Worm (Caenorhabditis elegans): Measurements from ENCODE around the gene epc-1.
A peak's percentile ranks its signal among the peaks of the same experiment; 100 is the strongest.

The epc-1 gene

ce11 chrIII:12612519-12612935 lies 4.1 kb upstream of the epc-1 start (continued):
- TF ChIP-seq lin-29 (GFP tag; IDR thresholded peaks at IDR 0.05) = peak; percentile 90
- TF ChIP-seq Y48G9A.11 (GFP tag; IDR thresholded peaks at IDR 0.05) = no peak
- 0 out of 2 replicates have a peak, but pooled peaks have one; percentile 54 for TF ChIP-seq dmd-8 (GFP tag; IDR thresholded peaks at IDR 0.05)
- peak; percentile 97 for TF ChIP-seq nhr-48 (tag; optimal IDR thresholded peaks at IDR 0.05)
- peak; percentile 99 for TF ChIP-seq gei-8 (GFP tag; optimal IDR thresholded peaks at IDR 0.05)
- TF ChIP-seq zip-2 (tag; optimal IDR thresholded peaks at IDR 0.05) = peak; percentile 91
- peak; percentile 98 for TF ChIP-seq nhr-10 (tag; optimal IDR thresholded peaks at IDR 0.05)
- peak; percentile 47 for TF ChIP-seq vab-7 (GFP tag; IDR thresholded peaks at IDR 0.05)
- TF ChIP-seq Y105C5A.15 (GFP tag; IDR thresholded peaks at IDR 0.05) = 0 out of 2 replicates have a peak, but pooled peaks have one; percentile 61

- TF ChIP-seq tag-97 (GFP tag; IDR thresholded peaks at IDR 0.05) (no peak), F44E2.7 (GFP tag; IDR thresholded peaks at IDR 0.05) (no peak), dmd-6 (GFP tag; IDR thresholded peaks at IDR 0.05) (no peak), zag-1 (tag; optimal IDR thresholded peaks at IDR 0.05) (no peak), hlh-11 (tag; optimal IDR thresholded peaks at IDR 0.05) (no peak)
These were observed 3.0 kb upstream of the epc-1 start for ce11 chrIII:12611414-12611813.

- peak in 1 of 2 experiments; percentile 1 for TF ChIP-seq unc-62 (GFP tag; optimal IDR thresholded peaks at IDR 0.05 in 1 of 2)
- TF ChIP-seq unc-62 (tag; optimal IDR thresholded peaks at IDR 0.05) = no peak
- peak; percentile 93 for TF ChIP-seq aha-1 (tag)
- TF ChIP-seq snpc-1.2 (GFP tag; IDR thresholded peaks at IDR 0.05) = no peak
- TF ChIP-seq T26A8.4 (GFP tag; IDR thresholded peaks at IDR 0.05) = 0 out of 2 replicates have a peak, but pooled peaks have one; percentile 11
- no peak for TF ChIP-seq jun-1 (tag; optimal IDR thresholded peaks at IDR 0.05)
- TF ChIP-seq fos-1 (tag; optimal IDR thresholded peaks at IDR 0.05) = no peak
- peak; percentile 9 for TF ChIP-seq sdz-12 (GFP tag; optimal IDR thresholded peaks at IDR 0.05)
These were observed 1.0 kb upstream of the epc-1 start for ce11 chrIII:12609410-12609809.

- TF ChIP-seq madf-5 (GFP tag; IDR thresholded peaks at IDR 0.05) (0 out of 4 replicates have a peak, but pooled peaks of 1 of the 2 experiments have one; percentile 1), mxl-2 (GFP tag; conservative IDR thresholded peaks at IDR 0.05) (no peak)
These were observed 603 bp upstream of the epc-1 start, which contains the start of gene Y111B2A.12 for ce11 chrIII:12608989-12609388. Gene Y111B2A.12 (plus strand): TSS chrIII:12609289.

- no peak for TF ChIP-seq nhr-11 (tag; optimal IDR thresholded peaks at IDR 0.05)
- no peak for TF ChIP-seq nhr-6 (tag; optimal IDR thresholded peaks at IDR 0.05)
- TF ChIP-seq Y105C5A.15 (GFP tag; IDR thresholded peaks at IDR 0.05) = 0 out of 2 replicates have a peak, but pooled peaks have one; percentile 5
- no peak for TF ChIP-seq ceh-32 (tag; optimal IDR thresholded peaks at IDR 0.05; ENCODE audit: poor library complexity)
- TF ChIP-seq madf-5 (GFP tag; IDR thresholded peaks at IDR 0.05) = no peak
- no peak for TF ChIP-seq rbr-2 (tag; optimal IDR thresholded peaks at IDR 0.05)
- TF ChIP-seq snpc-4 (tag; optimal IDR thresholded peaks at IDR 0.05) = no peak
- TF ChIP-seq egl-27 (tag; optimal IDR thresholded peaks at IDR 0.05) = no peak
- 0 out of 2 replicates have a peak, but pooled peaks have one; percentile 3 for TF ChIP-seq egl-43 (GFP tag; IDR thresholded peaks at IDR 0.05)
- TF ChIP-seq ctbp-1 (GFP tag; IDR thresholded peaks at IDR 0.05) = peak; percentile 17; the same call in 1 of the 2 replicates
- 0 out of 2 replicates have a peak, but pooled peaks have one; percentile 18 for TF ChIP-seq pha-4 (GFP tag; IDR thresholded peaks at IDR 0.05)
- no peak for TF ChIP-seq pha-4 (tag; optimal IDR thresholded peaks at IDR 0.05)
- no peak for TF ChIP-seq spr-3 (GFP tag; optimal IDR thresholded peaks at IDR 0.05)
- no peak for TF ChIP-seq mep-1 (tag; optimal IDR thresholded peaks at IDR 0.05)
- TF ChIP-seq hif-1 (tag; optimal IDR thresholded peaks at IDR 0.05) = peak in 1 of 2 experiments; percentile 5
- peak; percentile 13; the same call in 1 of the 2 replicates for TF ChIP-seq lin-38 (GFP tag; IDR thresholded peaks at IDR 0.05)
- no peak for TF ChIP-seq dpl-1 (GFP tag; optimal IDR thresholded peaks at IDR 0.05)
- TF ChIP-seq mdt-29 (GFP tag; IDR thresholded peaks at IDR 0.05) = peak; percentile 46; the same call in 1 of the 2 replicates
- TF ChIP-seq F10B5.3 (tag; optimal IDR thresholded peaks at IDR 0.05) = no peak
- TF ChIP-seq vab-7 (GFP tag; IDR thresholded peaks at IDR 0.05) = peak; percentile 15; the same call in 1 of the 2 replicates
- TF ChIP-seq lin-15B (tag; optimal IDR thresholded peaks at IDR 0.05) = no peak
- TF ChIP-seq Y48G9A.11 (GFP tag; IDR thresholded peaks at IDR 0.05) = peak; percentile 67
- TF ChIP-seq T26A8.4 (GFP tag; IDR thresholded peaks at IDR 0.05) = peak; percentile 35; the same call in 1 of the 2 replicates
These were observed 1.1 kb downstream of the epc-1 start for ce11 chrIII:12607302-12607701.

All from whole organism, L4 larva.